Fruit fly (Drosophila melanogaster) whole organism, embryonic: ENCODE data around the gene CG17562.
A peak's percentile ranks its signal among the peaks of the same experiment; 100 is the strongest.

Source experiments
- Antp ChIP-seq: fragments of 200-800 bp; sonication (Bioruptor generic); optimal IDR thresholded peaks from 3 replicates; lab custom pipeline; 2016; ENCODE audit warnings: missing biosample characterization, missing genetic modification characterization
- CG11398 ChIP-seq: fragments of 200-800 bp; sonication (Bioruptor generic); optimal IDR thresholded peaks from 2 replicates; lab custom pipeline; 2016; ENCODE audit warnings: missing biosample characterization, missing genetic modification characterization
- CG1233 ChIP-seq: fragments of 200-800 bp; sonication (Bioruptor generic); optimal IDR thresholded peaks from 4 replicates; lab custom pipeline; 2018; ENCODE audit warnings: missing biosample characterization, mild to moderate bottlenecking, missing genetic modification characterization
- CG12391 ChIP-seq: fragments of 200-800 bp; sonication (Bioruptor generic); optimal IDR thresholded peaks from 3 replicates; lab custom pipeline; 2018; ENCODE audit warnings: missing biosample characterization, mild to moderate bottlenecking, missing genetic modification characterization, moderate library complexity
- CG13123 ChIP-seq: fragments of 200-800 bp; sonication (Bioruptor generic); optimal IDR thresholded peaks from 2 replicates; lab custom pipeline; 2016; ENCODE audit warnings: missing biosample characterization, missing genetic modification characterization
- CG14441 ChIP-seq: fragments of 200-800 bp; sonication (Bioruptor generic); IDR thresholded peaks from 2 replicates; pipeline ENCODE4 v1.3.6; 2022; ENCODE audit warnings: missing biosample characterization, missing genetic modification characterization
- CG14667 ChIP-seq: fragments of 200-800 bp; sonication (Bioruptor generic); IDR thresholded peaks from 2 replicates; pipeline ENCODE4 v1.3.6; 2022; ENCODE audit warnings: missing biosample characterization, missing genetic modification characterization
- CG17568 ChIP-seq: fragments of 200-800 bp; sonication (Bioruptor generic); optimal IDR thresholded peaks from 2 replicates; lab custom pipeline; 2018; ENCODE audit warnings: missing biosample characterization, mild to moderate bottlenecking, missing genetic modification characterization, moderate library complexity
- CG1832 ChIP-seq: fragments of 200-800 bp; sonication (Bioruptor generic); optimal IDR thresholded peaks from 2 replicates; lab custom pipeline; 2017; ENCODE audit warnings: missing biosample characterization, mild to moderate bottlenecking, missing genetic modification characterization, inconsistent platforms
- CG32772 ChIP-seq: fragments of 200-800 bp; sonication (Bioruptor generic); IDR thresholded peaks from 2 replicates; pipeline ENCODE4 v1.3.6; 2022; ENCODE audit warnings: missing biosample characterization, missing genetic modification characterization
- CG34376 ChIP-seq: fragments of 200-800 bp; sonication (Bioruptor generic); optimal IDR thresholded peaks from 2 replicates; lab custom pipeline; 2018; ENCODE audit warnings: missing biosample characterization, mild to moderate bottlenecking, missing genetic modification characterization
- CG3995 ChIP-seq: fragments of 200-800 bp; sonication (Bioruptor generic); optimal IDR thresholded peaks from 3 replicates; lab custom pipeline; 2016; ENCODE audit warnings: missing biosample characterization, missing genetic modification characterization
- CG4424 ChIP-seq: fragments of 200-800 bp; sonication (Bioruptor generic); optimal IDR thresholded peaks from 3 replicates; lab custom pipeline; 2016; ENCODE audit warnings: missing biosample characterization, missing genetic modification characterization
- CG6813 ChIP-seq: fragments of 200-800 bp; sonication (Bioruptor generic); optimal IDR thresholded peaks from 2 replicates; lab custom pipeline; 2017; ENCODE audit warnings: missing biosample characterization, missing genetic modification characterization, mild to moderate bottlenecking, moderate library complexity, missing genetic modification reagents
- CG7786 ChIP-seq: fragments of 200-800 bp; sonication (Bioruptor generic); optimal IDR thresholded peaks from 2 replicates; lab custom pipeline; 2016; ENCODE audit warnings: missing biosample characterization, missing genetic modification characterization
- CG8089 ChIP-seq: fragments of 200-800 bp; sonication (Bioruptor generic); optimal IDR thresholded peaks from 3 replicates; lab custom pipeline; 2016; ENCODE audit warnings: missing biosample characterization, missing genetic modification characterization
- CG9215 ChIP-seq: fragments of 200-800 bp; sonication (Bioruptor generic); IDR thresholded peaks from 2 replicates; pipeline ENCODE4 v1.3.6; 2022; ENCODE audit warnings: missing biosample characterization, missing genetic modification characterization
- D19A ChIP-seq: fragments of 200-800 bp; optimal IDR thresholded peaks from 3 replicates; lab custom pipeline; 2019; ENCODE audit warnings: missing biosample characterization, mild to moderate bottlenecking, missing genetic modification characterization, moderate library complexity
- E2f2 ChIP-seq: fragments of 200-800 bp; sonication (Bioruptor generic); IDR thresholded peaks from 2 replicates; pipeline ENCODE4 v1.3.6; 2022; ENCODE audit warnings: missing biosample characterization, missing genetic modification characterization
- Eip74EF ChIP-seq, 2 experiments: fragments of 200-800 bp in 1 of 2; fragments of >200 bp in 1 of 2; sonication (Bioruptor generic) in 1 of 2; optimal IDR thresholded peaks; 2 replicates each; lab custom pipeline; 2017 to 2019; ENCODE audit warnings: missing biosample characterization in 2 of 2, missing genetic modification characterization in 2 of 2, mild to moderate bottlenecking in 1 of 2, moderate library complexity in 1 of 2
- Elba2 ChIP-seq: fragments of 200-800 bp; sonication (Bioruptor generic); optimal IDR thresholded peaks from 3 replicates; lab custom pipeline; 2016; ENCODE audit warnings: missing biosample characterization, missing genetic modification characterization
- Fer1 ChIP-seq: fragments of 200-800 bp; sonication (Bioruptor generic); optimal IDR thresholded peaks from 2 replicates; lab custom pipeline; 2017; ENCODE audit warnings: missing biosample characterization, mild to moderate bottlenecking, missing genetic modification characterization
- Gug ChIP-seq: fragments of 200-800 bp; sonication (Bioruptor generic); IDR thresholded peaks from 4 replicates; pipeline ENCODE4 v1.3.6; 2022; ENCODE audit warnings: missing biosample characterization, missing genetic modification characterization
- Lhr ChIP-seq: fragments of 200-800 bp; sonication (Bioruptor generic); optimal IDR thresholded peaks from 3 replicates; lab custom pipeline; 2017; ENCODE audit warnings: mild to moderate bottlenecking, missing biosample characterization, missing genetic modification reagents, missing genetic modification characterization
- NfI ChIP-seq: fragments of 200-800 bp; sonication (Bioruptor generic); optimal IDR thresholded peaks from 3 replicates; lab custom pipeline; 2018; ENCODE audit warnings: missing biosample characterization, mild to moderate bottlenecking, missing genetic modification characterization, moderate library complexity
- Pdp1 ChIP-seq, 2 experiments: fragments of 200-800 bp; sonication (Bioruptor generic); optimal IDR thresholded peaks; 3 replicates each; lab custom pipeline; 2016; ENCODE audit warnings: missing biosample characterization in 2 of 2, missing genetic modification characterization in 2 of 2, mild to moderate bottlenecking in 1 of 2, moderate library complexity in 1 of 2
- Sox100B ChIP-seq: fragments of 200-800 bp; sonication (Bioruptor generic); optimal IDR thresholded peaks from 3 replicates; lab custom pipeline; 2018; ENCODE audit warnings: missing biosample characterization, mild to moderate bottlenecking, missing genetic modification characterization
- Spps ChIP-seq: fragments of 200-800 bp; sonication (Bioruptor generic); optimal IDR thresholded peaks from 2 replicates; lab custom pipeline; 2018; ENCODE audit warnings: missing biosample characterization, mild to moderate bottlenecking, missing genetic modification characterization
- Trl ChIP-seq, 3 experiments: fragments of >200 bp in 2 of 3; fragments of 200-800 bp in 1 of 3; sonication (Bioruptor generic) in 1 of 3; optimal IDR thresholded peaks; 2 replicates in 1 of 3; 3 replicates in 2 of 3; lab custom pipeline; 2016 to 2017; ENCODE audit warnings: missing biosample characterization in 1 of 3, missing genetic modification characterization in 1 of 3
- Xrp1 ChIP-seq: fragments of 200-800 bp; sonication (Bioruptor generic); IDR thresholded peaks from 2 replicates; pipeline ENCODE4 v1.3.6; 2022; ENCODE audit warnings: missing biosample characterization, missing genetic modification characterization
- al ChIP-seq: fragments of 200-800 bp; sonication (Bioruptor generic); IDR thresholded peaks from 2 replicates; pipeline ENCODE4 v1.3.6; 2022; ENCODE audit warnings: missing biosample characterization, missing genetic modification characterization
- amos ChIP-seq: fragments of 200-800 bp; sonication (Bioruptor generic); IDR thresholded peaks from 2 replicates; pipeline ENCODE4 v1.3.6; 2022; ENCODE audit warnings: missing biosample characterization, missing genetic modification characterization; ENCODE audit not compliant: partially characterized antibody
- bowl ChIP-seq: fragments of 200-800 bp; sonication (Bioruptor generic); IDR thresholded peaks from 2 replicates; pipeline ENCODE4 v1.3.6; 2022; ENCODE audit warnings: missing biosample characterization, missing genetic modification characterization
- corto ChIP-seq: fragments of 200-800 bp; sonication (Bioruptor generic); optimal IDR thresholded peaks from 2 replicates; lab custom pipeline; 2016; ENCODE audit warnings: missing biosample characterization, mild to moderate bottlenecking, missing genetic modification characterization, moderate library complexity
- dimm ChIP-seq: fragments of 200-800 bp; sonication (Bioruptor generic); IDR thresholded peaks from 2 replicates; pipeline ENCODE4 v1.3.6; 2022; ENCODE audit warnings: missing biosample characterization, missing genetic modification characterization
- en ChIP-seq: fragments of 200-800 bp; sonication (Bioruptor generic); optimal IDR thresholded peaks from 2 replicates; lab custom pipeline; 2016; ENCODE audit warnings: missing biosample characterization, missing genetic modification characterization
- fd3F ChIP-seq: fragments of 200-800 bp; sonication (Bioruptor generic); optimal IDR thresholded peaks from 2 replicates; lab custom pipeline; 2018; ENCODE audit warnings: missing biosample characterization, mild to moderate bottlenecking, missing genetic modification characterization, moderate library complexity
- gce ChIP-seq: fragments of 200-800 bp; sonication (Bioruptor generic); IDR thresholded peaks from 3 replicates; pipeline ENCODE4 v1.3.6; 2022; ENCODE audit warnings: missing biosample characterization, missing genetic modification characterization
- ind ChIP-seq: fragments of 200-800 bp; sonication (Bioruptor generic); optimal IDR thresholded peaks from 3 replicates; lab custom pipeline; 2016; ENCODE audit warnings: missing biosample characterization, missing genetic modification characterization
- kni ChIP-seq: fragments of 200-800 bp; sonication (Bioruptor generic); optimal IDR thresholded peaks from 3 replicates; lab custom pipeline; 2017; ENCODE audit warnings: mild to moderate bottlenecking, missing biosample characterization, missing genetic modification reagents, missing genetic modification characterization
- mirr ChIP-seq: fragments of 200-800 bp; sonication (Bioruptor generic); optimal IDR thresholded peaks from 3 replicates; lab custom pipeline; 2018; ENCODE audit warnings: missing biosample characterization, mild to moderate bottlenecking, missing genetic modification characterization
- pb ChIP-seq: fragments of 200-800 bp; sonication (Bioruptor generic); optimal IDR thresholded peaks from 3 replicates; lab custom pipeline; 2016; ENCODE audit warnings: missing biosample characterization, missing genetic modification characterization
- pfk ChIP-seq: fragments of 200-800 bp; sonication (Bioruptor generic); optimal IDR thresholded peaks from 2 replicates; lab custom pipeline; 2018; ENCODE audit warnings: missing biosample characterization, mild to moderate bottlenecking, missing genetic modification characterization, moderate library complexity
- psq ChIP-seq: fragments of 200-800 bp; sonication (Bioruptor generic); optimal IDR thresholded peaks from 2 replicates; lab custom pipeline; 2017; ENCODE audit warnings: missing biosample characterization, missing genetic modification characterization
- ranshi ChIP-seq: fragments of 200-800 bp; sonication (Bioruptor generic); IDR thresholded peaks from 2 replicates; pipeline ENCODE4 v1.3.6; 2022; ENCODE audit warnings: missing biosample characterization, missing genetic modification characterization
- sd ChIP-seq: fragments of 200-800 bp; sonication (Bioruptor generic); optimal IDR thresholded peaks from 3 replicates; lab custom pipeline; 2018; ENCODE audit warnings: missing biosample characterization, mild to moderate bottlenecking, missing genetic modification characterization, moderate library complexity
- z ChIP-seq: fragments of 200-800 bp; sonication (Bioruptor generic); IDR thresholded peaks from 3 replicates; pipeline ENCODE4 v1.3.6; 2022; ENCODE audit warnings: missing biosample characterization, missing genetic modification characterization

Gene CG17562

dm6 chr3R:16655000-16655493 lies 39.9 kb downstream of the CG17562 start (continued):
- TF ChIP-seq corto (GFP tag; lab: Kevin White, UChicago) (no peak), Elba2 (GFP tag; lab: Kevin White, UChicago) (no peak), CG32772 (GFP tag; lab: Robert Waterston, UW) (no peak), pb (GFP tag; lab: Kevin White, UChicago) (no peak), CG14441 (no peak), Antp (GFP tag; lab: Kevin White, UChicago) (no peak), Xrp1 (GFP tag; lab: Robert Waterston, UW) (peak; percentile 25; the same call in 1 of the 2 replicates), CG1832 (GFP tag; lab: Kevin White, UChicago) (no peak), Eip74EF (GFP tag; optimal IDR thresholded peaks at IDR 0.05; lab: Kevin White, UChicago) (peak in 1 of 2 experiments; percentile 75), bowl (GFP tag; lab: Robert Waterston, UW) (no peak), kni (GFP tag; lab: Kevin White, UChicago) (peak; percentile 63), CG34376 (GFP tag; lab: Kevin White, UChicago) (peak; percentile 33), al (no peak), Trl (optimal IDR thresholded peaks at IDR 0.05; lab: Kevin White, UChicago) (peak in 1 of 2 experiments; percentile 3), Trl (GFP tag; optimal IDR thresholded peaks at IDR 0.05; lab: Kevin White, UChicago) (no peak), dimm (GFP tag; lab: Robert Waterston, UW) (no peak), CG1233 (GFP tag; lab: Kevin White, UChicago) (peak; percentile 27), CG8089 (GFP tag; lab: Kevin White, UChicago) (no peak), pfk (peak; percentile 20), gce (GFP tag; lab: Robert Waterston, UW) (no peak), ind (GFP tag; lab: Kevin White, UChicago) (no peak), CG13123 (GFP tag; lab: Kevin White, UChicago) (no peak), sd (tag; lab: Kevin White, UChicago) (no peak), Sox100B (GFP tag; lab: Kevin White, UChicago) (peak; percentile 16), E2f2 (GFP tag; lab: Robert Waterston, UW) (no peak), amos (GFP tag; lab: Robert Waterston, UW) (peak; percentile 11; the same call in 1 of the 2 replicates), NfI (peak; percentile 9), mirr (peak; percentile 47)

- TF ChIP-seq CG11398 (GFP tag; lab: Kevin White, UChicago) (no peak), CG4424 (GFP tag; lab: Kevin White, UChicago) (no peak), Pdp1 (GFP tag; optimal IDR thresholded peaks at IDR 0.05; lab: Kevin White, UChicago) (peak in 1 of 2 experiments; percentile 77), CG14667 (GFP tag; lab: Robert Waterston, UW) (no peak), Fer1 (GFP tag; lab: Kevin White, UChicago) (no peak), CG12391 (tag; lab: Kevin White, UChicago) (peak; percentile 50), D19A (tag; lab: Kevin White, UChicago) (peak; percentile 39), amos (GFP tag; lab: Robert Waterston, UW) (peak; percentile 74), en (GFP tag; lab: Kevin White, UChicago) (no peak), CG7786 (GFP tag; lab: Kevin White, UChicago) (peak; percentile 39), CG9215 (no peak), E2f2 (GFP tag; lab: Robert Waterston, UW) (0 out of 2 replicates have a peak, but pooled peaks have one; percentile 27), fd3F (GFP tag; lab: Kevin White, UChicago) (no peak), CG3995 (GFP tag; lab: Kevin White, UChicago) (no peak), CG6813 (GFP tag; lab: Kevin White, UChicago) (no peak), Spps (tag; lab: Kevin White, UChicago) (no peak), Gug (GFP tag; lab: Robert Waterston, UW) (peak; percentile 37; the same call in 1 of the 4 replicates), CG17568 (GFP tag; lab: Kevin White, UChicago) (no peak), psq (GFP tag; lab: Kevin White, UChicago) (no peak), Lhr (peak; percentile 94), ranshi (GFP tag; lab: Robert Waterston, UW) (peak; percentile 61), z (GFP tag; lab: Robert Waterston, UW) (peak; percentile 83)
These were observed 40.7 kb downstream of the CG17562 start, which contains the start of gene modSP for dm6 chr3R:16655494-16656493. Gene modSP (minus strand): TSS chr3R:16655662.
